Fruit fly (Drosophila melanogaster) S2 (cell line): ENCODE results near the gene CG12535.

ENCODE experiments used
- CG8478 ChIP-seq: fragments of >200 bp; optimal IDR thresholded peaks from 2 replicates; lab custom pipeline; 2018
- CTCF ChIP-seq, 2 experiments: fragments of >200 bp; optimal IDR thresholded peaks; 2 replicates each; lab custom pipeline; 2018

CG12535 gene

dm6 chrX:3380981-3381380 is 67.8 kb downstream of the CG12535 start:
- TF ChIP-seq CG8478: no peak
- no peak for TF ChIP-seq CTCF (optimal IDR thresholded peaks at IDR 0.05; lab: Kevin White, UChicago)

- TF ChIP-seq CTCF (optimal IDR thresholded peaks at IDR 0.05; lab: Kevin White, UChicago): no peak
- TF ChIP-seq CG8478: no peak
Measured at dm6 chrX:3380198-3380597, 68.5 kb downstream of the CG12535 start.

DNA sequence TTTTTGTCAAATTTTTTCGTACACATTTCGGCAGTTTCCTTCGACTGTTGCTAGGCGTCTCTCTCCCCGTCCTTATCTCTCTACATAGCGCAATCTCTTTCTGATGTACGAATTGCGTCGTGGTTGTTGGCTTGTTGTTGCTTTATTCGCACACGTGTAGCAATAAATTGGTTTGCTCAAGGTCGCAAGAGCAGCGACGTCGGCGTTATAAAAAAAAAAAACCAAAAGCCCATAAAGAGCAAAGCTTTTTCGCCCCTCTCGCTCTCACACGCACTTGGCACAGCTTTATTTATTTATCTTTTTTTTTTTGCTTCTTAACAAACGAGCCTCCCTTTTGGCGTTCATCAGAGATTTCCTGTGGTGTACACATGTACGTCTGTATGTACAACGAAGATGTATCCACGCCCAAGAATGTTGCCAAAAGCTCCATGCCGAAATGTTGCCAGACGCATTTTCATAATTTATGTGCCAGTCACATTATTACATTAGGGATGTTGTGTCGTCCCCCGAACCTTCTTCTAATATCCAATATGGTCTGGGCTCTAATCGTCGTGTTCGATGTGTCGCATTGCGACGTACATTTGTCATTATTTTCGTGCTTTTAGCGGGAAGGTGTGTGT is 69.3 kb downstream of the CG12535 start:
- TF ChIP-seq CG8478 (no peak), CTCF (optimal IDR thresholded peaks at IDR 0.05; lab: Kevin White, UChicago) (no peak)

DNA sequence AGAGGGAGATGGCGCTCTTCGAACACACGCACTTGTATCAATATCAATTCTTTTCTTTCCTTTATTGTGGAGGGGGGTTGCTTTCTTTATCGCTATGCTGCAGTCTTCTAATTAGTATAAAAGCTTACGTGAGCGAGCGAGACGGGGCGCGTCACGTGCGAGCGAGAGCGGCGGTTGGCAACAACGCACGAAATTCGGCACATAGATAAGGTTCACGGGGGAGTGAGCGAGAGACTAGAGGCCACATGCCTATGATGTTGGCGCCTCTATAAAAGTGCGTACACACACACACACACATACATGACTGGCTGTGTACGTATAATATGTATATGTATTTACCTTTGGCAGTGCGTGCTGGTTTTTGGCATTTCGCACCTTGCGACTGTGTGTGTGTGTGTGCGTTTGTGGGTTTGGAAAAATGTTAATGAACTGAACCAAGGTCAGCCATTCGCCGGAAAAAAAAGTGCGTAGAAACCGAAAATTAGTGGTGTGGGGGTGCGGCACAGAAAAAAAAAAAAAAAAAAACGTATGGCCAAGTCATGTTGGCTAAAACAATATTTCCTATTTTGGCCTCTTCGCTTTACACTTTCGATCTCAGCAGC is 70.2 kb downstream of the CG12535 start:
- TF ChIP-seq CG8478: no peak
- no peak for TF ChIP-seq CTCF (optimal IDR thresholded peaks at IDR 0.05; lab: Kevin White, UChicago)

DNA sequence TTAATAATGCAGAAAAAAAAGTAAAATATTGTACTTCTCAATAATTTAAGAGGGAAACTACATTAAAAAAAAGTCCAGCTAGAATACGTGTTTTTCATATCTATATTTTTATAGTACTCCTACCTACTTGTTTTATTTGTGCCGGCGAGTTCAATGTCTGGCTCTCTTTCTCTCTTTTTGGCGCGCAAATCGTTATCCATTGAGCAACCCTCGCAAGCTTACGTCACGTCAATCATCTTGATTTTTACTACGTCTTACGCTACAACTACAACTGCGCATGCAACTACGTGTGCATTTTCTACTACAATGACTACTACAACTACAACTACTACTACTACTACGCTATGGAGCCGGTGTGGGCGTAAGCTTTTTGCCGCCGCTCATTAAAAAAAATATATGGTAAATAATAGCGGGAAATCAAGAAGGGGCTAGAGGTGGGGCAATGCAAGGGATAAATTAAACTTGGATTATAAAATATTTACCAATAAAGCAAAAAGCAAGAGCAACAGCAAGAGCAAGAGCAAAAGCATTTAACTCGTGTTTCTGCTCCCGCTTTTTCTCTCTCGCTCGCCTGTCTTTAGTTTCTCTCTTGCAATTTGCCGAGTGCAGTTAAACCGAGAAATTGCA is 71.3 kb downstream of the CG12535 start:
- TF ChIP-seq CG8478: no peak
- TF ChIP-seq CTCF (optimal IDR thresholded peaks at IDR 0.05; lab: Kevin White, UChicago): no peak

DNA sequence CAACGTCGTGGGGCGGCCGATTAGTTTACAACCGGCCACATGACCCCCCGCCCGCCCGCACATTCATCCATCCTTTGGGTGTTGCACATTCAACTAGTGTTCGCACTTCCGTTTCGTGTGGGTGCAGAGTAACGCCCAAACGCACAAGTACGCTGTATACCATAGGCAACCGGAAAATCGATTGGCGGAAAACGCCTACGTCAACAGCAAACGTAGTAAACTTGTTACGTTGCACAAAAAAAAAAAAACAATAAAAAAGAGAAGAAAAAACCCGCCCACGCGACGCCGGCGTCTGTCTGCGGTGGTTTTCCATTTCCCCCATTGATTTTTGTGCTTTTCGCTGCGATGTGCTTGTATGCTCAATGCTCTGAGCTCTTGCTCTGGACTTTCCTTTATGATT is 72.3 kb downstream of the CG12535 start:
- TF ChIP-seq CG8478 (no peak), CTCF (optimal IDR thresholded peaks at IDR 0.05; lab: Kevin White, UChicago) (no peak)

- no peak for TF ChIP-seq CTCF (optimal IDR thresholded peaks at IDR 0.05; lab: Kevin White, UChicago)
- no peak for TF ChIP-seq CG8478
Measured at dm6 chrX:3374269-3374668, 74.5 kb downstream of the CG12535 start.

dm6 chrX:3373656-3374055 is 75.1 kb downstream of the CG12535 start:
- TF ChIP-seq CTCF (optimal IDR thresholded peaks at IDR 0.05; lab: Kevin White, UChicago) (no peak), CG8478 (no peak)

- TF ChIP-seq CTCF (optimal IDR thresholded peaks at IDR 0.05; lab: Kevin White, UChicago) (no peak), CG8478 (no peak)
Measured at dm6 chrX:3372656-3373268, 76.0 kb downstream of the CG12535 start, which contains the start of gene Myc. Gene Myc, plus strand, starts transcription at chrX:3373159.

DNA sequence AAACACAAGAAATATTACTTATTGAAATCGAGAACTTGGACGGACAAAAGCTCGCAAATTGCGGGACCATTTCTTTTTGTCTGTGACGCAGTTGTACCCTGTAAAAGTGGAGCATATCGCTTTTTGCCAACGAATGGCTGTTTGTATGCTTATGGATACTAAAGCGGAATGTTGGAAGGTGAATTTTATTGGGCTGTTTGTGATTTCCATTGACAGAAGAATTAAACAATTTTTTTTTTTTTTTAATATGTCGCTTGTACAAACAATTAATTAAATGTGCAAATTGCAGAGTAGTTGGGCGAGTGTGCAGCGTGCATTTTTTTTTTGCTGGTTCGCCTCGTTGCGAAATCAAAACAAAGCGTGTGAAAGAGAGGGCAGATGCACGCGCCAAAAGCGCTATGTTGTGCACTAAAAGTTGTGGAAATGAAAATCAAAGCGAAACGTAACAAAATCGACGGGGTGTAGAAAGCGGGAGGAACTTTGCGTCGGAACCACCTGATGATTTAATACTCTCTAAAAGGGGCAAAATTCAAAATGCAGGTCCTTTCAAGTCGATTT is 77.4 kb downstream of the CG12535 start:
- TF ChIP-seq CTCF (optimal IDR thresholded peaks at IDR 0.05; lab: Kevin White, UChicago) (no peak), CG8478 (no peak)

DNA sequence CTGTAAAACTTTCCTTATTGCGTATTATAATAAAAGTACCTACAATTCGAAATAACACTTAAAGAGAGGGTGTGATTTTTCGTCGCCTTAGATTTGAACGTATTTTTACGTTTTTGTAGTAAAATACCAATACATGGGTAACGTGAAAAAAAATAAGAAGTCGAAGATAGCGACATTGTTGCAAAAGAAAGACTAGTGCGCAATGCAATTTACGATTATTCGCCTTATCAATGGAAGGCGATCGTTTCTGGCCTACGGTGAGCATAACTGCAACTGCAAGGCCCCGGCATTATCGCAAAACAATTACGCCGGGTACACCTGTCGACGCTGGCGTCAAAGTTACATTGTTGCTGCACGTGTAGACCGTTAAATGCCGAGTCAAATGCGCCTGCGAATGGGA is 78.3 kb downstream of the CG12535 start:
- TF ChIP-seq CG8478 (no peak), CTCF (optimal IDR thresholded peaks at IDR 0.05; lab: Kevin White, UChicago) (no peak)

dm6 chrX:3369324-3370033 is 79.3 kb downstream of the CG12535 start:
- TF ChIP-seq CG8478 (no peak), CTCF (optimal IDR thresholded peaks at IDR 0.05; lab: Kevin White, UChicago) (no peak)

dm6 chrX:3366884-3367669 is 81.7 kb downstream of the CG12535 start:
- TF ChIP-seq CG8478 (no peak), CTCF (optimal IDR thresholded peaks at IDR 0.05; lab: Kevin White, UChicago) (no peak)

dm6 chrX:3365586-3365985 is 83.2 kb downstream of the CG12535 start:
- TF ChIP-seq CTCF (optimal IDR thresholded peaks at IDR 0.05; lab: Kevin White, UChicago) (no peak), CG8478 (no peak)
